Fruit fly (Drosophila melanogaster) S2 (cell line): Measurements from ENCODE around the gene CG1213.

Experiments used
- CG8478 ChIP-seq: fragments of >200 bp; optimal IDR thresholded peaks from 2 replicates; lab custom pipeline; 2018
- CTCF ChIP-seq, 2 experiments: fragments of >200 bp; optimal IDR thresholded peaks; 2 replicates each; lab custom pipeline; 2018

CG1213 gene

dm6 chr3R:5836536-5836935 is 4.4 kb upstream of the CG1213 start:
- TF ChIP-seq CG8478 (lab: Kevin White, UChicago) (no peak), CTCF (optimal IDR thresholded peaks at IDR 0.05; lab: Kevin White, UChicago) (no peak)

dm6 chr3R:5838683-5839365 is 2.1 kb upstream of the CG1213 start:
- TF ChIP-seq CTCF (optimal IDR thresholded peaks at IDR 0.05; lab: Kevin White, UChicago) (no peak), CG8478 (lab: Kevin White, UChicago) (no peak)

- no peak for TF ChIP-seq CG8478 (lab: Kevin White, UChicago)
- TF ChIP-seq CTCF (optimal IDR thresholded peaks at IDR 0.05; lab: Kevin White, UChicago), result no peak
Observed at dm6 chr3R:5841290-5841689, 320 bp downstream of the CG1213 start.

- TF ChIP-seq CG8478 (lab: Kevin White, UChicago) (no peak), CTCF (optimal IDR thresholded peaks at IDR 0.05; lab: Kevin White, UChicago) (no peak)
Observed at dm6 chr3R:5843516-5843915, 2.5 kb downstream of the CG1213 start.

- TF ChIP-seq CTCF (optimal IDR thresholded peaks at IDR 0.05; lab: Kevin White, UChicago) (no peak), CG8478 (lab: Kevin White, UChicago) (no peak)
Observed at dm6 chr3R:5846570-5847270, 5.8 kb downstream of the CG1213 start, which contains the start of gene CG14676. CG14676 (plus strand) TSS chr3R:5847220.

- TF ChIP-seq CTCF (optimal IDR thresholded peaks at IDR 0.05; lab: Kevin White, UChicago) (no peak), CG8478 (lab: Kevin White, UChicago) (no peak)
Observed at dm6 chr3R:5853032-5853431, 12.1 kb downstream of the CG1213 start, which contains the start of gene CG34287. CG34287 (plus strand) TSS chr3R:5853332.

- peak in 1 of 2 experiments; percentile 47 for TF ChIP-seq CTCF (optimal IDR thresholded peaks at IDR 0.05; lab: Kevin White, UChicago)
- no peak for TF ChIP-seq CG8478 (lab: Kevin White, UChicago)
Observed at dm6 chr3R:5856215-5856614, 15.2 kb downstream of the CG1213 start, which contains the start of the genes disp and ECSIT. disp (minus strand) TSS chr3R:5856311. ECSIT (plus strand) TSS chr3R:5856585.

dm6 chr3R:5860736-5861217 is 19.8 kb downstream of the CG1213 start:
- TF ChIP-seq CG8478 (lab: Kevin White, UChicago) (no peak), CTCF (optimal IDR thresholded peaks at IDR 0.05; lab: Kevin White, UChicago) (no peak)

dm6 chr3R:5861218-5861902 is 20.4 kb downstream of the CG1213 start:
- TF ChIP-seq CTCF (optimal IDR thresholded peaks at IDR 0.05; lab: Kevin White, UChicago), result no peak
- no peak for TF ChIP-seq CG8478 (lab: Kevin White, UChicago)

- no peak for TF ChIP-seq CG8478 (lab: Kevin White, UChicago)
- TF ChIP-seq CTCF (optimal IDR thresholded peaks at IDR 0.05; lab: Kevin White, UChicago), result peak; percentile 3
Observed at dm6 chr3R:5862032-5862641, 21.2 kb downstream of the CG1213 start, which contains the start of gene CG2017. CG2017 (minus strand) TSS chr3R:5862405.

dm6 chr3R:5871393-5871792 is 30.4 kb downstream of the CG1213 start:
- TF ChIP-seq CTCF (optimal IDR thresholded peaks at IDR 0.05; lab: Kevin White, UChicago) (no peak), CG8478 (lab: Kevin White, UChicago) (no peak)

dm6 chr3R:5877367-5877766 is 36.4 kb downstream of the CG1213 start:
- no peak for TF ChIP-seq CG8478 (lab: Kevin White, UChicago)
- no peak for TF ChIP-seq CTCF (optimal IDR thresholded peaks at IDR 0.05; lab: Kevin White, UChicago)

dm6 chr3R:5881308-5881707 is 40.3 kb downstream of the CG1213 start:
- no peak for TF ChIP-seq CTCF (optimal IDR thresholded peaks at IDR 0.05; lab: Kevin White, UChicago)
- no peak for TF ChIP-seq CG8478 (lab: Kevin White, UChicago)
